Fruit fly (Drosophila melanogaster): ENCODE data around the gene CG34135.

Gene CG34135

DNA sequence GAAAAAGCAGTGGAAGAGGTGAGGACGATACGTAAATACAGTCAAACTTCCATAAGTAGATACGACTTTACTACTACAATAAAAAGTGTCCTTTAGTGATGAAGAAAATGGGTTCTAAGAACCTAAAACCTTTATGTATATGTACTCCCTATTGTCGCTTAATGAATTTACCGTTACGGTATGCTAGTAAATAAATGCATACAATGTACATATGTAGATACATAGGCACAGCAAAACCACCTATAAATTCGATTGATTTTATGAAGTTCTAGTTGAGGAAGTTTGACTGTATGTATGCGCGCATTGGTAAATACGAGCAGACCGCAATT, 51.5 kb downstream of the CG34135 start:
- TF ChIP-seq pan (optimal IDR thresholded peaks at IDR 0.05) (no peak), Dll (optimal IDR thresholded peaks at IDR 0.05) (no peak), EcR (GFP tag; optimal IDR thresholded peaks at IDR 0.05) (no peak), CG8478 (optimal IDR thresholded peaks at IDR 0.05) (no peak), psq (optimal IDR thresholded peaks at IDR 0.05) (no peak), usp (GFP tag; optimal IDR thresholded peaks at IDR 0.05) (no peak)

- TF ChIP-seq EcR (GFP tag; optimal IDR thresholded peaks at IDR 0.05) (no peak), psq (optimal IDR thresholded peaks at IDR 0.05) (no peak), Dll (optimal IDR thresholded peaks at IDR 0.05) (no peak), usp (GFP tag; optimal IDR thresholded peaks at IDR 0.05) (no peak), pan (optimal IDR thresholded peaks at IDR 0.05) (no peak), CG8478 (optimal IDR thresholded peaks at IDR 0.05) (no peak)
These were observed 52.0 kb downstream of the CG34135 start, which contains the start of gene TMEM216 for dm6 chr3R:8715851-8716550. TMEM216 (plus strand) TSS chr3R:8716243.

DNA sequence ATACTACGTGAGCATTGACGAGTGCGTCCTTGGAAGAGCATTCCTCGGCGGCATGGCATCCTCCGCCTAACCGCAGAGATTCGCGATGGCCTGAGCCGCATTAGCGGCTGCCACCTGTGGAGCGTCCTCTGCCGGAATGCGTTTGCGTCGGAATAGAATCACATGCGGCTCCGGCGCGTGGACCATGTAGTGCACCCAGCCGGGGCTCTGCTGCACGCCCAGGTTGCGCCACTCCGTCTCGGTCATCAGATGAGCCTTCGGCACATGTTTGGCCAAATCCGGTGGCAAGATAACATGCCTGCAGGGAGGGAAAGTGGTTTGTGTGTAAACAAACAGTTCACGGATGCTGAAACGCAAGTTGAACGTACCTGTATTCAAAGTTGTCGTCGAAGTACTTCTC, 52.6 kb downstream of the CG34135 start:
- TF ChIP-seq Dll (optimal IDR thresholded peaks at IDR 0.05) (no peak), usp (GFP tag; optimal IDR thresholded peaks at IDR 0.05) (no peak), psq (optimal IDR thresholded peaks at IDR 0.05) (no peak), CG8478 (optimal IDR thresholded peaks at IDR 0.05) (no peak), EcR (GFP tag; optimal IDR thresholded peaks at IDR 0.05) (no peak), pan (optimal IDR thresholded peaks at IDR 0.05) (no peak)

DNA sequence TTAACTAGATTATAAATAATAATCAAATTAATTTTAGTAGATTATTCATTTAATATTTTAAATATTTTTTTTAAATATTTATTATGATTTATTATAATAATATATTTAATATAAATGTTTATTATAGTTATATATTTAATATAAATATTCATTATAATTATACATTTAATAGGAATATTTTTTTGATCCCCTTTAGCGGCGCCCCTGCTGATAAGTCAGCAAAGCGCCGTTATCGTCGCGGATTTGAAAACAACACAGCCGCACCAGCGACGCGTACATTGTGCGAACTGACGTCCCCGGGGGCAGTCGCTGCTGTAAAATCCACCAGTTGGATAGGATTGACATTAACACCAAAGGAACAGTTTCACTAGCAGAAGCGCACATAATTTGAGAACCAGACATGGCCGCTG, 55.3 kb downstream of the CG34135 start, which contains the start of gene CG8112:
CG8112 (plus strand) TSS at position 212 of the 410 bp plus-strand sequence.
- TF ChIP-seq CG8478 (optimal IDR thresholded peaks at IDR 0.05) (no peak), Dll (optimal IDR thresholded peaks at IDR 0.05) (no peak)

DNA sequence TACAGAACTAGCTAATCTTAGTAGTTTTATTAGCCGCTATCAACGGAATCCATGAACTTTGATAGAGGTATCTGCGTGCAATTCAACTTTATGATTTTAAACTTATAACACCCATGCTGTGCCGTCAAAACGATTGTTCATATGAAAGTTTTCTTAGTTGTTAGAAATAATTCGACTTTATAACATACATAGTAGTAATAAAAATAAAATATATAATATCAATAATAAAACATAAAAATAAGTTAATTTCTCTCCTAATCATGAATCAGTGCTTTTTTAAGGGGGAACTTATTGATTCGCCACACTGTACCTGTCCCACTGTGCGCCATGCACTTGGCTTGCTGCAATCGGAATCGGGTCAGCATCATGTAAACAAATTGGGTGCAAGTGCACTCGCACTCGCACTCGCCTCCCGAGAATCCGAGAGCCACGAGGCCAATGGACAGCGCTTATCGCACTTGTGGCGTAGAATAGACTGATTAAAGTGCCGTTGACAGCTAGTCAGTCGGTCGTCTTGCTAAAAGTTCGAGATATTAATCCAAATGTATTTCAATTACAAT, 56.0 kb downstream of the CG34135 start:
- TF ChIP-seq CG8478 (optimal IDR thresholded peaks at IDR 0.05) (no peak), psq (optimal IDR thresholded peaks at IDR 0.05) (no peak), Dll (optimal IDR thresholded peaks at IDR 0.05) (no peak), usp (GFP tag; optimal IDR thresholded peaks at IDR 0.05) (no peak), EcR (GFP tag; optimal IDR thresholded peaks at IDR 0.05) (no peak), pan (optimal IDR thresholded peaks at IDR 0.05) (no peak)

DNA sequence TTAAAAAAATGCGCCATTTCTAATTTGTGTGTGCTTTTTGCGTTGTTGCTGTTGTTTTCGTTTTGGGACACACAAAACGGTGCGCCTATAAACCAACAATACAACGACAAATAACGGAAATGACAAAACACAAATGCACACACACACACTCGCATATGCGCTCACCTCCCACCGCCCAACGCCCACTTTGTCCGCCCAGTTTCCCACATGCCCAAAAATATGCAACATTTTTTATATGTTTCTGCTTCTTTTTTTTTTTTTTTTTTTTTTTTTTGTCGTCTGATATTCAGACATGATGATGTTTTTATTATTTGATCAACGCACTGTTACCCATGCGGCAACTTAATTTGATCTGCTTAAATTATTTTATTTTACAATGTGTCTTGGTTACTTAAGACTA, 60.8 kb downstream of the CG34135 start:
- TF ChIP-seq pan (optimal IDR thresholded peaks at IDR 0.05) (no peak), Dll (optimal IDR thresholded peaks at IDR 0.05) (no peak)

dm6 chr3R:8705323-8706097, 62.5 kb downstream of the CG34135 start:
- TF ChIP-seq EcR (GFP tag; optimal IDR thresholded peaks at IDR 0.05) (no peak), usp (GFP tag; optimal IDR thresholded peaks at IDR 0.05) (no peak), pan (optimal IDR thresholded peaks at IDR 0.05) (no peak), psq (optimal IDR thresholded peaks at IDR 0.05) (no peak), CG8478 (optimal IDR thresholded peaks at IDR 0.05) (no peak), Dll (optimal IDR thresholded peaks at IDR 0.05) (no peak)

- TF ChIP-seq EcR (GFP tag; optimal IDR thresholded peaks at IDR 0.05) (no peak), CG8478 (optimal IDR thresholded peaks at IDR 0.05) (no peak), usp (GFP tag; optimal IDR thresholded peaks at IDR 0.05) (no peak), pan (optimal IDR thresholded peaks at IDR 0.05) (no peak), psq (optimal IDR thresholded peaks at IDR 0.05) (no peak), Dll (optimal IDR thresholded peaks at IDR 0.05) (no peak)
These were observed 63.3 kb downstream of the CG34135 start for dm6 chr3R:8704669-8705068.

DNA sequence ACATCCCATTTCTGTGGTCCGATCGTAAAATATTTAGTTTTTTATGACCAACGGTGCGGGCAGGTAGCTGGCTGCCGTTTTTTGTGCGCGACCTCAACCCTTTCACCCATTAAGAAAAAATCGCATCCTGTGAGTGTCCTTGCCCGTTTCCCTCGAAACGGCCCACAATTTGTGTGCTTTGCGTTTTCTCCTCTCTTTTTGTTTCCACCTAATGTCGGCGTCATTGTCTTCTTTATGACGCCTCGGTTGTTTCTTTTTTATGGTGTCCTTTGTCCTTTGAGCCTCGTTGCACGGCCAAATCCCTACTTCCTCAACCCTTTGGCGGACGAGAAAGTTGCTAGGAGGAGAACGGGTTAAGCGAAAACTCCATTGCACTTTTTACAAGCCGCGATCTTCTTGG, 66.8 kb downstream of the CG34135 start:
- TF ChIP-seq psq (optimal IDR thresholded peaks at IDR 0.05) (no peak), Dll (optimal IDR thresholded peaks at IDR 0.05) (no peak), EcR (GFP tag; optimal IDR thresholded peaks at IDR 0.05) (no peak), pan (optimal IDR thresholded peaks at IDR 0.05) (no peak), usp (GFP tag; optimal IDR thresholded peaks at IDR 0.05) (no peak), CG8478 (optimal IDR thresholded peaks at IDR 0.05) (no peak)

DNA sequence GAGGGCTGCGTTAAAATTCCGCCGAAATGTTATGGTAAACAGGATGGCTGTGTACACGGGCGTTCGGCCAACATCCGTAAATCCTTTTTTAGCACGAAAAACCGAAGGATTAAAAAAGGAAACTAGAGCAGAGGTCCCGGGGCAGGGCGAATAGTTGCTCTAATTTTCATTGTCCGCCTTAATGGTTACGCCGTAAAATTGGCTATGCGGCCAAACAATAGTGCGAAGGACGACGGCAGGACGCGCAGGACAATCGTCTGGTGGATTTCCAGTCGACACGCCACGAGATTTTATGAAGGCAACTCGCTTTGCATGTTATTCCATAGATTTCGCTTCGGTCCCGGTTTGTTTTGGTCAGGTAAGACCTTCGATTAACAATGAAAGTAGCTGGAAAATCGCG, 67.3 kb downstream of the CG34135 start:
- TF ChIP-seq Dll (optimal IDR thresholded peaks at IDR 0.05) (no peak), EcR (GFP tag; optimal IDR thresholded peaks at IDR 0.05) (no peak), CG8478 (optimal IDR thresholded peaks at IDR 0.05) (no peak), psq (optimal IDR thresholded peaks at IDR 0.05) (no peak), usp (GFP tag; optimal IDR thresholded peaks at IDR 0.05) (no peak), pan (optimal IDR thresholded peaks at IDR 0.05) (no peak)

DNA sequence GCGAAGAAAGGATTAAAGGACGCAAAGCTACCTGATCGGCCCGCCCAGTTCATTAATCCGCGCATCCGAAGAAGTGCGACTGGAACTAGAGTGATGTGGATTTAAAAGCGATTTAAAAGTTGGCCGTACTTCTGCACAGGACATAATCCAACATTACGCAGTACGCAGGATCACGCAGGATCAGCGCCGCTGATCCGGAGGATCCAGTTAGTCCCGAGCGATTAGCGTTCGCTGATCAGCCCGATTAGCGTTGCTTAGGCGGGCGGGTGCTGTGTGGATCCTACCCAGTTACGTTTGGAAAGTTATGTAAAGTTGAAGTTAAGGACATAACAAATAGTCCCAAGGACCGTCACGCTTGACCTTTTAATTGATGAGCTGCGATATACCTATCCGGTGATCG, 68.8 kb downstream of the CG34135 start:
- no peak for TF ChIP-seq CG8478 (optimal IDR thresholded peaks at IDR 0.05)
- TF ChIP-seq EcR (GFP tag; optimal IDR thresholded peaks at IDR 0.05) = no peak
- TF ChIP-seq usp (GFP tag; optimal IDR thresholded peaks at IDR 0.05) = no peak
- no peak for TF ChIP-seq pan (optimal IDR thresholded peaks at IDR 0.05)
- no peak for TF ChIP-seq psq (optimal IDR thresholded peaks at IDR 0.05)
- TF ChIP-seq Dll (optimal IDR thresholded peaks at IDR 0.05) = no peak

All from whole organism.